Fruit fly (Drosophila melanogaster): Measurements from ENCODE around the gene CG13044.

dm6 chr3L:16303982-16304381, 1.0 kb upstream of the CG13044 start, which contains the start of gene CG43249:
- TF ChIP-seq CG1620 (GFP tag; optimal IDR thresholded peaks at IDR 0.05) (no peak), cnc (optimal IDR thresholded peaks at IDR 0.05) (no peak), kay (GFP tag; ENCODE audit: borderline replicate concordance) (no peak)

Measured in whole organism, adult.